Worm (Caenorhabditis elegans) whole organism, L1 larva: ENCODE results near the gene C45B2.3.
A peak's percentile ranks its signal among the peaks of the same experiment; 100 is the strongest.

Source experiments
- Y116A8C.19 ChIP-seq: sonication (generic microtip); optimal IDR thresholded peaks from 2 replicates; lab custom pipeline; 2016; ENCODE audit warnings: missing compliant biosample characterization, missing genetic modification characterization, borderline replicate concordance
- blmp-1 ChIP-seq: fragments of 150-350 bp; optimal IDR thresholded peaks from 2 replicates; lab custom pipeline; 2014; ENCODE audit warnings: missing biosample characterization, missing genetic modification characterization
- ceh-8 ChIP-seq: fragments of 200-800 bp; sonication (Bioruptor generic); optimal IDR thresholded peaks from 2 replicates; lab custom pipeline; 2018; ENCODE audit warnings: mild to moderate bottlenecking, missing genetic modification characterization, moderate library complexity, missing compliant biosample characterization
- ceh-88 ChIP-seq: fragments of 200-800 bp; sonication (Bioruptor generic); IDR thresholded peaks from 2 replicates; pipeline ENCODE4 v1.3.6; 2022; ENCODE audit warnings: missing genetic modification characterization, missing compliant biosample characterization
- dpl-1 ChIP-seq, 3 experiments: fragments of 150-350 bp in 2 of 3; sonication (generic microtip) in 1 of 3; optimal IDR thresholded peaks; 2 replicates each; lab custom pipeline; 2014 to 2017; ENCODE audit warnings: missing biosample characterization in 3 of 3, missing genetic modification characterization in 3 of 3, missing genetic modification reagents in 3 of 3
- efl-1 ChIP-seq, 4 experiments: fragments of 150-350 bp; optimal IDR thresholded peaks in 3 of 4; peaks in 1 of 4; 1 replicate in 1 of 4; 2 replicates in 3 of 4; lab custom pipeline; 2014; ENCODE audit warnings: missing biosample characterization in 2 of 4, missing genetic modification characterization in 2 of 4, missing genetic modification reagents in 2 of 4
- efl-3 ChIP-seq: fragments of 200-800 bp; sonication (Bioruptor generic); optimal IDR thresholded peaks from 2 replicates; lab custom pipeline; 2018; ENCODE audit warnings: mild to moderate bottlenecking, missing genetic modification characterization, missing compliant biosample characterization
- egl-27 ChIP-seq, 2 experiments: fragments of 150-350 bp in 1 of 2; sonication (generic microtip); optimal IDR thresholded peaks; 3 replicates each; lab custom pipeline; 2017 to 2018; ENCODE audit warnings: missing biosample characterization in 2 of 2, missing genetic modification characterization in 2 of 2, missing genetic modification reagents in 2 of 2
- elt-2 ChIP-seq: sonication (generic microtip); optimal IDR thresholded peaks from 2 replicates; lab custom pipeline; 2016; ENCODE audit warnings: missing genetic modification characterization, mild to moderate bottlenecking, inconsistent platforms, missing compliant biosample characterization, missing genetic modification reagents
- elt-3 ChIP-seq, 6 experiments: fragments of 150-350 bp in 1 of 6; sonication (generic microtip); optimal IDR thresholded peaks; 2 replicates each; lab custom pipeline; 2017 to 2018; ENCODE audit warnings: missing biosample characterization in 6 of 6, missing genetic modification characterization in 6 of 6, inconsistent platforms in 1 of 6
- fkh-4 ChIP-seq: sonication (generic microtip); optimal IDR thresholded peaks from 2 replicates; lab custom pipeline; 2016; ENCODE audit warnings: missing compliant biosample characterization, missing genetic modification characterization, borderline replicate concordance
- fkh-8 ChIP-seq: sonication (generic microtip); optimal IDR thresholded peaks from 2 replicates; lab custom pipeline; 2016; ENCODE audit warnings: mild to moderate bottlenecking, missing genetic modification characterization, missing compliant biosample characterization
- fos-1 ChIP-seq: fragments of 150-350 bp; optimal IDR thresholded peaks from 2 replicates; lab custom pipeline; 2014; ENCODE audit warnings: missing biosample characterization, missing genetic modification characterization
- grh-1 ChIP-seq: fragments of 200-800 bp; sonication (Bioruptor generic); IDR thresholded peaks from 2 replicates; pipeline ENCODE4 v1.3.6; 2022; ENCODE audit warnings: missing genetic modification reagents, missing genetic modification characterization, missing compliant biosample characterization
- hpl-2 ChIP-seq: fragments of 150-350 bp; optimal IDR thresholded peaks from 2 replicates; lab custom pipeline; 2014; ENCODE audit warnings: missing biosample characterization, missing genetic modification reagents, missing genetic modification characterization
- lin-35 ChIP-seq, 2 experiments: fragments of 150-350 bp; optimal IDR thresholded peaks; 2 replicates each; lab custom pipeline; 2014; ENCODE audit warnings: missing biosample characterization in 2 of 2, missing genetic modification characterization in 2 of 2, missing genetic modification reagents in 2 of 2
- lsy-2 ChIP-seq, 2 experiments: fragments of 150-350 bp; optimal IDR thresholded peaks; 2 replicates each; lab custom pipeline; 2014; ENCODE audit warnings: missing biosample characterization in 2 of 2, missing genetic modification characterization in 2 of 2
- mef-2 ChIP-seq: fragments of 150-350 bp; optimal IDR thresholded peaks from 2 replicates; lab custom pipeline; 2014; ENCODE audit warnings: missing biosample characterization, missing genetic modification characterization
- nhr-11 ChIP-seq: fragments of 150-350 bp; optimal IDR thresholded peaks from 2 replicates; lab custom pipeline; 2014; ENCODE audit warnings: missing biosample characterization, missing genetic modification characterization
- nhr-19 ChIP-seq: fragments of 200-800 bp; sonication (Bioruptor generic); conservative IDR thresholded peaks from 2 replicates; pipeline ENCODE4 v1.3.6; 2022; ENCODE audit warnings: missing genetic modification characterization, missing compliant biosample characterization
- nhr-20 ChIP-seq: sonication (generic microtip); optimal IDR thresholded peaks from 2 replicates; lab custom pipeline; 2016; ENCODE audit warnings: mild to moderate bottlenecking, missing genetic modification characterization, missing compliant biosample characterization
- nhr-47 ChIP-seq: sonication (generic microtip); optimal IDR thresholded peaks from 2 replicates; lab custom pipeline; 2016; ENCODE audit warnings: mild to moderate bottlenecking, missing genetic modification characterization, moderate library complexity, missing compliant biosample characterization
- nhr-77 ChIP-seq: fragments of 150-350 bp; optimal IDR thresholded peaks from 2 replicates; lab custom pipeline; 2014; ENCODE audit warnings: missing biosample characterization, missing genetic modification characterization
- nhr-85 ChIP-seq: sonication (generic microtip); peaks from one replicate; lab custom pipeline; 2016; ENCODE audit warnings: missing genetic modification characterization, inconsistent platforms, missing compliant biosample characterization
- nhr-90 ChIP-seq: sonication (generic microtip); optimal IDR thresholded peaks from 2 replicates; lab custom pipeline; 2016; ENCODE audit warnings: mild to moderate bottlenecking, missing genetic modification characterization, missing compliant biosample characterization; ENCODE audit not compliant: poor library complexity
- pax-3 ChIP-seq: fragments of 200-800 bp; sonication (Bioruptor generic); optimal IDR thresholded peaks from 2 replicates; lab custom pipeline; 2018; ENCODE audit warnings: mild to moderate bottlenecking, missing genetic modification characterization, moderate library complexity, missing compliant biosample characterization
- skn-1 ChIP-seq: fragments of 150-350 bp; optimal IDR thresholded peaks from 2 replicates; lab custom pipeline; 2014; ENCODE audit warnings: missing biosample characterization, missing genetic modification characterization
- sup-37 ChIP-seq: fragments of 200-800 bp; sonication (Bioruptor generic); optimal IDR thresholded peaks from 2 replicates; lab custom pipeline; 2018; ENCODE audit warnings: mild to moderate bottlenecking, missing genetic modification characterization, missing compliant biosample characterization
- tbx-2 ChIP-seq: sonication (generic microtip); optimal IDR thresholded peaks from 2 replicates; lab custom pipeline; 2016; ENCODE audit warnings: missing genetic modification characterization, missing compliant biosample characterization
- tlp-1 ChIP-seq: fragments of 150-350 bp; optimal IDR thresholded peaks from 2 replicates; lab custom pipeline; 2014; ENCODE audit warnings: missing biosample characterization, missing genetic modification characterization
- unc-130 ChIP-seq: fragments of 150-350 bp; optimal IDR thresholded peaks from 2 replicates; lab custom pipeline; 2017; ENCODE audit warnings: missing biosample characterization, missing genetic modification characterization, inconsistent platforms
- unc-62 ChIP-seq: fragments of 150-350 bp; optimal IDR thresholded peaks from 2 replicates; lab custom pipeline; 2014; ENCODE audit warnings: missing biosample characterization, missing genetic modification reagents, missing genetic modification characterization
- vab-15 ChIP-seq: sonication (generic microtip); optimal IDR thresholded peaks from 2 replicates; lab custom pipeline; 2017; ENCODE audit warnings: missing genotype, mild to moderate bottlenecking, missing genetic modification characterization, missing compliant biosample characterization
- zag-1 ChIP-seq: fragments of 150-350 bp; optimal IDR thresholded peaks from 2 replicates; lab custom pipeline; 2014; ENCODE audit warnings: missing biosample characterization, missing genetic modification characterization
- zip-4 ChIP-seq: fragments of 200-800 bp; sonication (Bioruptor generic); optimal IDR thresholded peaks from 2 replicates; lab custom pipeline; 2018; ENCODE audit warnings: mild to moderate bottlenecking, missing genetic modification characterization, moderate library complexity, missing compliant biosample characterization

Gene C45B2.3

DNA sequence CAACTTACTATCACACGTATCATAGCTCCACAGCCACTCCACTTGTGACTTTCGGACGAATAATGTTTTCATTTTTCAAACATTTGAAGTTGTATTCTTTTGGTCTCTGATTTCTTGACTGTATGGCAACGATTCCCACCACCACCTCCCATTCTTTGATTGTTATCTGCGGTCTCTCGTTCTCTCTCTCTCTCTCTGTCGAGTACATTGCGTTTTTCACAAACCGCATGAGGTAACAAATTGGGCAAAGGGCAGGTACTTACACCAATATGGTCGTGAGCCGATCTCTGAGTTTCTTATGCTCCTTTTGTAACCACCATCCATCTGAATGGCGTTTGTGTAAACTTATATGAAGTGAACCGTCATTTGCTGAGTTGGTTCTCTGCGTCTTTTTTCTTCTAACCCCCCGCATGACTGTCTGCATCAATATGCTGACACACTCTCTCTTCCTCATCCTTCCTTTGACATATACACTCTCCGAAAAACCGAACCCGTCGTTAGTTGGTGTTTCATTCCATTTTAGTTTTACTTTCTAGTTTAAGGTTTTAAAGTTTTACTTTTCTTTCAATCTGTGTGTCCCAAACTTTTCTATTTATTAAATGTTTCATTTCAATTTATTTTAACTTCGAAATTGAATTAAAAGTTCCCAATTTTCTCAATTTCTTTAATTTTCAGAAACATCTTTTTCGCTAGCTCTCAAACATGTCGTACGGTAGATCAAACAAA lies 25.0 kb upstream of the C45B2.3 start, which contains the start of gene gln-1 (continued):
- TF ChIP-seq mef-2 (tag; lab: Kevin White, UChicago) (no peak), nhr-85 (tag; lab: Kevin White, UChicago) (peak; percentile 83), lsy-2 (tag; optimal IDR thresholded peaks at IDR 0.05; lab: Kevin White, UChicago) (peak in 1 of 2 experiments; percentile 30), hpl-2 (no peak)

DNA sequence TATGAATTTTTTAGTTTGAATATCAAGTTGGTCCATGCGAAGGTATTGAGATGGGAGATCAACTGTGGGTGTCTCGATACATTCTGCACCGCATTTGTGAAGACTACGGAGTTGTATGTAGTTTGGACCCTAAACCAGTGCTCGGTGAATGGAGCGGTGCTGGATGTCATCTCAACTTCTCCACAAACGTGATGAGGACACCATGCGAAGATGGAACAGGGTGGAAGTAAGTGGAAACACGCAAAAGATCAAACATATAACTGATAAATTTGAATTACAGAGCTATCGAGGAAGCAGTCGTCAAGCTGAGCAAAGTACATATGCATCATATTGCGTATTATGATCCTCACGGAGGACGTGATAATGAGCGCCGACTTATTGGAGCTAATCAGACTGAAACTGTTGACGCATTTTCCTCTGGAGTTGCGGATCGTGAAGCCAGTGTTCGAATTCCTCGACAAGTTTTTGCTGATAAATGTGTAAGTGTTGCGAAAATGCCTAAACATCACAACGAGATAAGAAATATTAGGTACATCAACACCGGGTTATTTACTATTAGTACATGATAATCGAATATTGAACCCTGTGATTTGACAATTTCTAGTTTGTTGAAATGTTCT lies 23.5 kb upstream of the C45B2.3 start:
- TF ChIP-seq unc-130 (tag; lab: Kevin White, UChicago) (no peak), elt-3 (tag; optimal IDR thresholded peaks at IDR 0.05; lab: Kevin White, UChicago) (no peak), skn-1 (tag; lab: Kevin White, UChicago) (no peak), nhr-77 (no peak), efl-3 (GFP tag; lab: Kevin White, UChicago) (no peak), nhr-20 (peak; percentile 4), vab-15 (tag; lab: Kevin White, UChicago) (no peak), lin-35 (GFP tag; optimal IDR thresholded peaks at IDR 0.05; lab: Kevin White, UChicago) (no peak), fkh-4 (tag; lab: Kevin White, UChicago) (no peak), ceh-88 (GFP tag; lab: Robert Waterston, UW) (no peak), fkh-8 (tag; lab: Kevin White, UChicago) (no peak), dpl-1 (GFP tag; optimal IDR thresholded peaks at IDR 0.05; lab: Kevin White, UChicago) (no peak), elt-2 (tag; lab: Kevin White, UChicago) (peak; percentile 95), nhr-90 (tag; lab: Kevin White, UChicago) (peak; percentile 12), zip-4 (GFP tag; lab: Kevin White, UChicago) (no peak), fos-1 (tag; lab: Kevin White, UChicago) (no peak), nhr-47 (tag; lab: Kevin White, UChicago) (no peak), hpl-2 (no peak), ceh-8 (GFP tag; lab: Kevin White, UChicago) (no peak), pax-3 (no peak), Y116A8C.19 (tag; lab: Kevin White, UChicago) (no peak)

DNA sequence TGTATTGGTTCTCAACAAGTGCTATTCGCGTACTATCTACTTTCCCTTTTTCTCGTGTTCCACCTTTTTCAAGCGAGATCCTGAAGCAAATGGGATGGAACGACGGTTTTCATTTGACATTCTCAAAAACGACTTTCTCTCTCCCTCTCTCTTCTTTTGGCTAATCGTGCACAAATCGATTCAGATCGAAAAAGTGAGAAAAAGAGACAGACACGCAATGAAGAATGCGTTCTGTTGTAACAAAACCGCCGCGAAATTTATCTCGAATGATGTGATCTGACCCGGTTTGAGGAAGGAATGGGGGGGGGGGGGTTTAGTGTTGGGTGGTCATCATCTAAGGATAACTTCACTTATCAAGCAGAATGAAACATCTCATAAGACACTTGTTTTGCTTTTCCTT lies 18.4 kb upstream of the C45B2.3 start:
- TF ChIP-seq tbx-2 (tag; lab: Kevin White, UChicago): no peak
- TF ChIP-seq blmp-1 (tag; lab: Kevin White, UChicago): peak; percentile 86

DNA sequence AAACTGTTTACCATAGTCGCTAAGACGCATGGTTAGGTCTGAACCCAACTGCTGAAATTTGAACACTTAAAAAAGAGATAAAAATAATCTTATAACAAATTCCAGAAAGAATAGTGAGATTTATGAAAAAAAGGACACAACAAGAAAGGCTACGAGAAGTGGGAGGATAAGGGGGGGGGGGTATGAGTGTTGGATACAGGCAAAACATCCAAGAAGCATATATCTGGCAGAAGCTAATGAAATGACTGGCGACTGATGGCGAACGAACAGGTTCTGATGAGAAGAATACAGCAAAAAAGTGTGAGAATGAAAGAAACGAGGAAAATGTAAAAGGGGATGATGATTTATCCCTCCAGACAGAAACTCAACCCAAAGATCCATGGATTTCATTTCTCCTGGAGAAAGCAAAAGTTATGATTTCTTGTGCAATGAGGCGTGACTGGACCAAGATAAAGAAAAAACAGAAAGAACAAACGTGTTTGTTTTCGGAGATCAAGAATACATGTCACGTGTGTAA lies 16.8 kb upstream of the C45B2.3 start, which contains the start of gene ptr-4:
ptr-4 (minus strand) TSS at position 51 of the 517 bp plus-strand sequence.
- TF ChIP-seq sup-37 (GFP tag; lab: Kevin White, UChicago) (no peak), mef-2 (tag; lab: Kevin White, UChicago) (no peak), unc-130 (tag; lab: Kevin White, UChicago) (no peak), nhr-77 (no peak), nhr-19 (GFP tag; lab: Robert Waterston, UW) (no peak), vab-15 (tag; lab: Kevin White, UChicago) (no peak), efl-1 (optimal IDR thresholded peaks at IDR 0.05; lab: Kevin White, UChicago) (no peak), efl-1 (GFP tag; optimal IDR thresholded peaks at IDR 0.05 in 1 of 2; lab: Kevin White, UChicago) (no peak), tbx-2 (tag; lab: Kevin White, UChicago) (no peak), nhr-11 (no peak), unc-62 (GFP tag; lab: Kevin White, UChicago) (no peak), nhr-85 (tag; lab: Kevin White, UChicago) (no peak), zag-1 (tag; lab: Kevin White, UChicago) (no peak), egl-27 (tag; optimal IDR thresholded peaks at IDR 0.05; lab: Kevin White, UChicago) (no peak), tlp-1 (no peak), grh-1 (GFP tag; lab: Robert Waterston, UW) (no peak)
